Fruit fly (Drosophila melanogaster): ENCODE measurements around the gene CG15169.

The CG15169 gene

dm6 chr2L:18987078-18987895 is 3.5 kb upstream of the CG15169 start, which contains the start of the genes Swip-1 and EMC5 (continued):
- TF ChIP-seq cas (GFP tag; IDR thresholded peaks at IDR 0.05) (0 out of 2 replicates have a peak, but pooled peaks have one; percentile 5), repo (GFP tag; optimal IDR thresholded peaks at IDR 0.05) (no peak), unc-4 (GFP tag; IDR thresholded peaks at IDR 0.05; ENCODE audit: partially characterized antibody) (peak; percentile 58; the same call in 1 of the 2 replicates), Dad (GFP tag; optimal IDR thresholded peaks at IDR 0.05) (no peak), Abd-B (GFP tag; optimal IDR thresholded peaks at IDR 0.05) (peak; percentile 84), CG15696 (tag; optimal IDR thresholded peaks at IDR 0.05) (peak; percentile 60), CG7928 (GFP tag; optimal IDR thresholded peaks at IDR 0.05) (peak; percentile 33), CG14860 (GFP tag; IDR thresholded peaks at IDR 0.05; ENCODE audit: partially characterized antibody) (peak; percentile 21; the same call in 1 of the 3 replicates), CG12769 (tag; optimal IDR thresholded peaks at IDR 0.05) (no peak), CG9876 (GFP tag; optimal IDR thresholded peaks at IDR 0.05) (no peak), vfl (GFP tag; optimal IDR thresholded peaks at IDR 0.05) (no peak), Nf-YB (GFP tag; optimal IDR thresholded peaks at IDR 0.05) (no peak), Lhr (GFP tag; optimal IDR thresholded peaks at IDR 0.05) (peak; percentile 1), amos (GFP tag; IDR thresholded peaks at IDR 0.05; ENCODE audit: partially characterized antibody) (peak; percentile 62), onecut (GFP tag; IDR thresholded peaks at IDR 0.05) (no peak), BtbVII (GFP tag; optimal IDR thresholded peaks at IDR 0.05) (no peak), Usf (GFP tag; optimal IDR thresholded peaks at IDR 0.05) (peak; percentile 4), trh (GFP tag; optimal IDR thresholded peaks at IDR 0.05) (peak; percentile 51), CG9727 (GFP tag; optimal IDR thresholded peaks at IDR 0.05) (peak; percentile 70), az2 (GFP tag; optimal IDR thresholded peaks at IDR 0.05) (peak; percentile 56), CG10431 (GFP tag; optimal IDR thresholded peaks at IDR 0.05) (peak; percentile 58), gt (GFP tag; IDR thresholded peaks at IDR 0.05) (no peak), CG18476 (GFP tag; optimal IDR thresholded peaks at IDR 0.05) (no peak), Hmr (GFP tag; optimal IDR thresholded peaks at IDR 0.05) (peak; percentile 58), CG6791 (GFP tag; IDR thresholded peaks at IDR 0.05; ENCODE audit: partially characterized antibody) (peak; percentile 58; the same call in 2 of the 3 replicates), grn (GFP tag; optimal IDR thresholded peaks at IDR 0.05) (no peak), MESR4 (GFP tag; optimal IDR thresholded peaks at IDR 0.05) (peak; percentile 73), bab2 (GFP tag; optimal IDR thresholded peaks at IDR 0.05) (no peak), Hey (tag; optimal IDR thresholded peaks at IDR 0.05) (no peak), NC2α (GFP tag; optimal IDR thresholded peaks at IDR 0.05) (peak; percentile 13), cg (GFP tag; optimal IDR thresholded peaks at IDR 0.05) (no peak), CG4707 (GFP tag; optimal IDR thresholded peaks at IDR 0.05) (no peak), CG13123 (GFP tag; optimal IDR thresholded peaks at IDR 0.05) (no peak), CG13424 (tag; optimal IDR thresholded peaks at IDR 0.05) (peak; percentile 80), CG17361 (GFP tag; IDR thresholded peaks at IDR 0.05) (peak; percentile 89), NC2β (GFP tag; optimal IDR thresholded peaks at IDR 0.05) (no peak), sqz (GFP tag; optimal IDR thresholded peaks at IDR 0.05) (peak; percentile 38), CG1024 (GFP tag; IDR thresholded peaks at IDR 0.05) (no peak), Kr (GFP tag; optimal IDR thresholded peaks at IDR 0.05) (no peak), pb (GFP tag; optimal IDR thresholded peaks at IDR 0.05) (no peak), CG10543 (GFP tag; optimal IDR thresholded peaks at IDR 0.05) (peak; percentile 66), CG12236 (GFP tag; optimal IDR thresholded peaks at IDR 0.05) (no peak), Chrac-16 (GFP tag; optimal IDR thresholded peaks at IDR 0.05) (peak; percentile 46), Aef1 (GFP tag; IDR thresholded peaks at IDR 0.05) (peak; percentile 58; the same call in 2 of the 3 replicates), nerfin-2 (GFP tag; IDR thresholded peaks at IDR 0.05; ENCODE audit: partially characterized antibody) (no peak), CG12155 (GFP tag; optimal IDR thresholded peaks at IDR 0.05) (peak; percentile 38), danr (GFP tag; IDR thresholded peaks at IDR 0.05) (no peak), NK7.1 (GFP tag; optimal IDR thresholded peaks at IDR 0.05) (no peak), ara (GFP tag; IDR thresholded peaks at IDR 0.05) (no peak; the same call in 1 of the 2 replicates)

Data from whole organism, embryonic.